Worm (Caenorhabditis elegans) whole organism, L1 larva: Measurements from ENCODE around the gene nfu-1.

Source experiments
- C04F5.9 ChIP-seq: sonication (generic microtip); optimal IDR thresholded peaks from 2 replicates; lab custom pipeline; 2016; ENCODE audit warnings: missing genetic modification characterization, missing compliant biosample characterization
- blmp-1 ChIP-seq: fragments of 150-350 bp; optimal IDR thresholded peaks from 2 replicates; lab custom pipeline; 2014; ENCODE audit warnings: missing biosample characterization, missing genetic modification characterization
- ceh-63 ChIP-seq: fragments of 200-800 bp; sonication (Bioruptor generic); optimal IDR thresholded peaks from 2 replicates; lab custom pipeline; 2018; ENCODE audit warnings: mild to moderate bottlenecking, missing genetic modification characterization, missing compliant biosample characterization
- ceh-90 ChIP-seq: sonication (generic microtip); optimal IDR thresholded peaks from 2 replicates; lab custom pipeline; 2016; ENCODE audit warnings: missing genetic modification characterization, missing compliant biosample characterization
- ces-1 ChIP-seq: fragments of 150-350 bp; optimal IDR thresholded peaks from 2 replicates; lab custom pipeline; 2014; ENCODE audit warnings: missing biosample characterization, missing genetic modification reagents, missing genetic modification characterization
- dpl-1 ChIP-seq, 3 experiments: fragments of 150-350 bp in 2 of 3; sonication (generic microtip) in 1 of 3; optimal IDR thresholded peaks; 2 replicates each; lab custom pipeline; 2014 to 2017; ENCODE audit warnings: missing biosample characterization in 3 of 3, missing genetic modification characterization in 3 of 3, missing genetic modification reagents in 3 of 3
- efl-1 ChIP-seq, 4 experiments: fragments of 150-350 bp; optimal IDR thresholded peaks in 3 of 4; peaks in 1 of 4; 1 replicate in 1 of 4; 2 replicates in 3 of 4; lab custom pipeline; 2014; ENCODE audit warnings: missing biosample characterization in 2 of 4, missing genetic modification characterization in 2 of 4, missing genetic modification reagents in 2 of 4
- egl-27 ChIP-seq, 2 experiments: fragments of 150-350 bp in 1 of 2; sonication (generic microtip); optimal IDR thresholded peaks; 3 replicates each; lab custom pipeline; 2017 to 2018; ENCODE audit warnings: missing biosample characterization in 2 of 2, missing genetic modification characterization in 2 of 2, missing genetic modification reagents in 2 of 2
- elt-2 ChIP-seq: sonication (generic microtip); optimal IDR thresholded peaks from 2 replicates; lab custom pipeline; 2016; ENCODE audit warnings: missing genetic modification characterization, mild to moderate bottlenecking, inconsistent platforms, missing compliant biosample characterization, missing genetic modification reagents
- elt-3 ChIP-seq, 6 experiments: fragments of 150-350 bp in 1 of 6; sonication (generic microtip); optimal IDR thresholded peaks; 2 replicates each; lab custom pipeline; 2017 to 2018; ENCODE audit warnings: missing biosample characterization in 6 of 6, missing genetic modification characterization in 6 of 6, inconsistent platforms in 1 of 6
- fkh-10 ChIP-seq: sonication (generic microtip); optimal IDR thresholded peaks from 2 replicates; lab custom pipeline; 2017; ENCODE audit warnings: missing biosample characterization, missing genetic modification reagents, missing genetic modification characterization
- hpl-2 ChIP-seq: fragments of 150-350 bp; optimal IDR thresholded peaks from 2 replicates; lab custom pipeline; 2014; ENCODE audit warnings: missing biosample characterization, missing genetic modification reagents, missing genetic modification characterization
- jun-1 ChIP-seq: fragments of 150-350 bp; optimal IDR thresholded peaks from 2 replicates; lab custom pipeline; 2014; ENCODE audit warnings: missing biosample characterization, missing genetic modification reagents, missing genetic modification characterization
- lin-14 ChIP-seq: fragments of 200-800 bp; sonication (Bioruptor generic); optimal IDR thresholded peaks from 2 replicates; lab custom pipeline; 2018; ENCODE audit warnings: mild to moderate bottlenecking, missing genetic modification characterization, moderate library complexity, missing compliant biosample characterization
- lin-35 ChIP-seq, 2 experiments: fragments of 150-350 bp; optimal IDR thresholded peaks; 2 replicates each; lab custom pipeline; 2014; ENCODE audit warnings: missing biosample characterization in 2 of 2, missing genetic modification characterization in 2 of 2, missing genetic modification reagents in 2 of 2
- lin-39 ChIP-seq: fragments of 150-350 bp; optimal IDR thresholded peaks from 2 replicates; lab custom pipeline; 2014; ENCODE audit warnings: missing biosample characterization, missing genetic modification reagents, missing genetic modification characterization
- lir-3 ChIP-seq: sonication (generic microtip); optimal IDR thresholded peaks from 2 replicates; lab custom pipeline; 2016; ENCODE audit warnings: mild to moderate bottlenecking, missing genetic modification characterization, moderate library complexity, missing compliant biosample characterization; ENCODE audit not compliant: poor library complexity
- lsy-2 ChIP-seq, 2 experiments: fragments of 150-350 bp; optimal IDR thresholded peaks; 2 replicates each; lab custom pipeline; 2014; ENCODE audit warnings: missing biosample characterization in 2 of 2, missing genetic modification characterization in 2 of 2
- mab-9 ChIP-seq: fragments of 200-800 bp; sonication (Bioruptor generic); IDR thresholded peaks from 2 replicates; pipeline ENCODE4 v1.3.6; 2022; ENCODE audit warnings: missing genetic modification reagents, missing genetic modification characterization, missing compliant biosample characterization
- mdl-1 ChIP-seq, 2 experiments: fragments of 150-350 bp; optimal IDR thresholded peaks; 2 replicates each; lab custom pipeline; 2014 to 2017; ENCODE audit warnings: missing biosample characterization in 2 of 2, missing genetic modification characterization in 2 of 2, inconsistent platforms in 1 of 2
- mep-1 ChIP-seq: fragments of 150-350 bp; optimal IDR thresholded peaks from 2 replicates; lab custom pipeline; 2014; ENCODE audit warnings: missing biosample characterization, missing genetic modification characterization
- nhr-11 ChIP-seq: fragments of 150-350 bp; optimal IDR thresholded peaks from 2 replicates; lab custom pipeline; 2014; ENCODE audit warnings: missing biosample characterization, missing genetic modification characterization
- nhr-12 ChIP-seq: sonication (generic microtip); optimal IDR thresholded peaks from 2 replicates; lab custom pipeline; 2017; ENCODE audit warnings: missing biosample characterization, missing genetic modification characterization
- nhr-19 ChIP-seq: fragments of 200-800 bp; sonication (Bioruptor generic); conservative IDR thresholded peaks from 2 replicates; pipeline ENCODE4 v1.3.6; 2022; ENCODE audit warnings: missing genetic modification characterization, missing compliant biosample characterization
- nhr-20 ChIP-seq: sonication (generic microtip); optimal IDR thresholded peaks from 2 replicates; lab custom pipeline; 2016; ENCODE audit warnings: mild to moderate bottlenecking, missing genetic modification characterization, missing compliant biosample characterization
- nhr-237 ChIP-seq: fragments of 150-350 bp; optimal IDR thresholded peaks from 2 replicates; lab custom pipeline; 2014; ENCODE audit warnings: missing biosample characterization, missing genetic modification characterization
- nhr-28 ChIP-seq: fragments of 150-350 bp; optimal IDR thresholded peaks from 2 replicates; lab custom pipeline; 2014; ENCODE audit warnings: missing biosample characterization, missing genetic modification characterization
- nhr-71 ChIP-seq: sonication (generic microtip); optimal IDR thresholded peaks from 2 replicates; lab custom pipeline; 2016; ENCODE audit warnings: mild to moderate bottlenecking, missing genetic modification characterization, moderate library complexity, missing compliant biosample characterization
- nhr-76 ChIP-seq: sonication (generic microtip); optimal IDR thresholded peaks from 2 replicates; lab custom pipeline; 2017; ENCODE audit warnings: missing biosample characterization, missing genetic modification characterization
- nhr-85 ChIP-seq: sonication (generic microtip); peaks from one replicate; lab custom pipeline; 2016; ENCODE audit warnings: missing genetic modification characterization, inconsistent platforms, missing compliant biosample characterization
- nhr-90 ChIP-seq: sonication (generic microtip); optimal IDR thresholded peaks from 2 replicates; lab custom pipeline; 2016; ENCODE audit warnings: mild to moderate bottlenecking, missing genetic modification characterization, missing compliant biosample characterization; ENCODE audit not compliant: poor library complexity
- pag-3 ChIP-seq: sonication (generic microtip); optimal IDR thresholded peaks from 2 replicates; lab custom pipeline; 2017; ENCODE audit warnings: missing genetic modification characterization, mild to moderate bottlenecking, missing compliant biosample characterization, antibody characterized with exemption, borderline replicate concordance; ENCODE audit not compliant: insufficient read depth
- pqm-1 ChIP-seq: sonication (generic microtip); optimal IDR thresholded peaks from 3 replicates; lab custom pipeline; 2017; ENCODE audit warnings: missing biosample characterization, missing genetic modification characterization
- rnt-1 ChIP-seq: sonication (generic microtip); optimal IDR thresholded peaks from 2 replicates; lab custom pipeline; 2016; ENCODE audit warnings: mild to moderate bottlenecking, missing genetic modification characterization, moderate library complexity, missing compliant biosample characterization
- snu-23 ChIP-seq: sonication (generic microtip); optimal IDR thresholded peaks from 2 replicates; lab custom pipeline; 2016; ENCODE audit warnings: missing genetic modification characterization, missing compliant biosample characterization
- sptf-1 ChIP-seq: fragments of 150-350 bp; optimal IDR thresholded peaks from 2 replicates; lab custom pipeline; 2014; ENCODE audit warnings: missing biosample characterization, missing genetic modification characterization
- sup-37 ChIP-seq: fragments of 200-800 bp; sonication (Bioruptor generic); optimal IDR thresholded peaks from 2 replicates; lab custom pipeline; 2018; ENCODE audit warnings: mild to moderate bottlenecking, missing genetic modification characterization, missing compliant biosample characterization
- tbx-2 ChIP-seq: sonication (generic microtip); optimal IDR thresholded peaks from 2 replicates; lab custom pipeline; 2016; ENCODE audit warnings: missing genetic modification characterization, missing compliant biosample characterization
- tlp-1 ChIP-seq: fragments of 150-350 bp; optimal IDR thresholded peaks from 2 replicates; lab custom pipeline; 2014; ENCODE audit warnings: missing biosample characterization, missing genetic modification characterization
- unc-130 ChIP-seq: fragments of 150-350 bp; optimal IDR thresholded peaks from 2 replicates; lab custom pipeline; 2017; ENCODE audit warnings: missing biosample characterization, missing genetic modification characterization, inconsistent platforms
- zag-1 ChIP-seq: fragments of 150-350 bp; optimal IDR thresholded peaks from 2 replicates; lab custom pipeline; 2014; ENCODE audit warnings: missing biosample characterization, missing genetic modification characterization
- ztf-11 ChIP-seq, 2 experiments: sonication (generic microtip); optimal IDR thresholded peaks; 2 replicates each; lab custom pipeline; 2016 to 2017; ENCODE audit warnings: missing genetic modification characterization in 2 of 2, missing biosample characterization in 1 of 2, missing compliant biosample characterization in 1 of 2
- ztf-4 ChIP-seq: fragments of 150-350 bp; optimal IDR thresholded peaks from 2 replicates; lab custom pipeline; 2014; ENCODE audit warnings: missing biosample characterization, missing genetic modification characterization

Gene nfu-1

DNA sequence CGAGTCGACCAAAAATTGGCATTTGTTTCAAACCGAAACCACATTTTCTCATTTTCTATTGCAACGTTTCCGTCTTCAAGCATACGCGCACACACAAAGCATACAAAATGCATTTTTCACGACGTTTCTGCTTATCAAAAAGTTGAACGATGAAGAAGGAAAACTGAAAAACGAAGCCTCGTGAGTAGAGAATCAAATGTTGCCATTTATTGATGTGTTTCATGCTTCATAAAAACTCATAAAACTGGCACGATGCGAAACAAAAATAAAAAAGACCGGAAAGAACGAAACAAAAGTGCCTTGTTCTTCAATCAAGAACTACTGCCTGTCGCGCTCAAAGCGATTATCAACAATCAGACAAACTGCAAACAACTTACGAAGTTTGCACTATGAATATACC lies 33.2 kb downstream of the nfu-1 start:
- TF ChIP-seq sptf-1 (tag; lab: Kevin White, UChicago) (no peak), elt-2 (peak; percentile 2), unc-130 (tag; lab: Kevin White, UChicago) (no peak), mep-1 (tag; lab: Kevin White, UChicago) (peak; percentile 15), jun-1 (no peak), lin-35 (GFP tag; optimal IDR thresholded peaks at IDR 0.05; lab: Kevin White, UChicago) (peak in 1 of 2 experiments; percentile 21), nhr-237 (tag; lab: Kevin White, UChicago) (no peak)

DNA sequence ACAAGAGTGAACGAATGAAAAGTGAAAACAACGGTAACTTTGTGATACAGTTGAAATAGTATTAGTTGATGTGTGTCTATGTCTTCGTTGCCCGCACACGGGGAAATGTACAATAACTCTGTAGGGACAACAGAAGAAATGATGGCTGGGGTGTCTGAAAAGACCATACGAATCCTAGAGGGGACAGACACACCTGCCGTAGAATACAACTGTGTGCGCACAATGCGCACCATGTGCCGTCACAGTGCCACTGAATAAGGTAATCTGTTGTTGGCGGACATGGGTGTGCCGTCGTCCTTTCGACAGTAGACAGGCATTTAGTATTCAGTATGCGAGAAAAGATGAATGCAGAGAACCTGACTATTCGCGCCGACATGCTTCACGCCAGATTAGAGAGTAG lies 34.0 kb downstream of the nfu-1 start:
- TF ChIP-seq blmp-1 (tag; lab: Kevin White, UChicago) (peak; percentile 61), rnt-1 (peak; percentile 15), snu-23 (GFP tag; lab: Kevin White, UChicago) (peak; percentile 28), nhr-90 (no peak), nhr-85 (tag; lab: Kevin White, UChicago) (peak; percentile 36), lin-14 (GFP tag; lab: Kevin White, UChicago) (peak; percentile 51), nhr-11 (no peak)

- TF ChIP-seq egl-27 (tag; optimal IDR thresholded peaks at IDR 0.05; lab: Kevin White, UChicago), result no peak
- no peak for TF ChIP-seq elt-3 (tag; optimal IDR thresholded peaks at IDR 0.05; lab: Kevin White, UChicago)
- TF ChIP-seq mab-9 (GFP tag; lab: Robert Waterston, UW), result no peak
- TF ChIP-seq lin-39 (tag; lab: Kevin White, UChicago), result no peak
- TF ChIP-seq ztf-11 (tag; optimal IDR thresholded peaks at IDR 0.05; lab: Kevin White, UChicago), result no peak
- no peak for TF ChIP-seq nhr-19
- TF ChIP-seq nhr-71 (tag; lab: Kevin White, UChicago), result peak; percentile 3
- no peak for TF ChIP-seq elt-2
- TF ChIP-seq lin-14 (GFP tag; lab: Kevin White, UChicago), result peak; percentile 58
- TF ChIP-seq rnt-1, result peak; percentile 39
- no peak for TF ChIP-seq pag-3 (tag; lab: Kevin White, UChicago)
- no peak for TF ChIP-seq sup-37
- TF ChIP-seq C04F5.9, result no peak
Observed at ce11 chrIV:10422230-10422629, 35.0 kb downstream of the nfu-1 start.

DNA sequence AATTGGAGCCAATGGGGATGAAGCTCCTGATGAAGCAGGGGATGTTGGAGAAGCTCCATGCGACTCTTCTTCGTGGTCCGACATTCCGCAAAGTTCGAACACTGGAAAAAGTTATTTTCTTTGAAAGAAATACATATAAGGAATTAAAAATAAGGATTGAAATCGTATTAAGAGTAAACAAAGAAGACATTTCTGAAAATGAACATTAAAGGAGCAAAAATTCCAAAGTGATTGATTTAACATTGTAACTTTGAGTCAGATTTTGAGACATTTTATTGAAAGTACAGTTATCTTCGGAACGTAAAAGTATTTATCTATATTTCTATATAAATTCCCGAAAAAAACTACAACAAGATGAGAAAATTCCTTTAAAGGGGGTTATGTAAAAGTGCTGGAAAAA lies 37.3 kb downstream of the nfu-1 start, which contains the start of gene F13B12.1:
Gene F13B12.1 (minus strand): TSS at position 101 of the 400 bp plus-strand sequence.
- TF ChIP-seq nhr-12 (tag; lab: Kevin White, UChicago) (no peak), tlp-1 (tag; lab: Kevin White, UChicago) (no peak), hpl-2 (GFP tag; lab: Kevin White, UChicago) (no peak), ceh-63 (GFP tag; lab: Kevin White, UChicago) (no peak)

ce11 chrIV:10425129-10425528 lies 37.9 kb downstream of the nfu-1 start:
- TF ChIP-seq dpl-1 (GFP tag; optimal IDR thresholded peaks at IDR 0.05; lab: Kevin White, UChicago) (peak in 2 of 3 experiments; percentile 36 to 39), zag-1 (no peak), nhr-28 (tag; lab: Kevin White, UChicago) (no peak), rnt-1 (peak; percentile 49), lin-35 (GFP tag; optimal IDR thresholded peaks at IDR 0.05; lab: Kevin White, UChicago) (peak; percentile 5 to 51), lsy-2 (tag; optimal IDR thresholded peaks at IDR 0.05; lab: Kevin White, UChicago) (peak; percentile 19 to 61), egl-27 (tag; optimal IDR thresholded peaks at IDR 0.05; lab: Kevin White, UChicago) (no peak), mep-1 (tag; lab: Kevin White, UChicago) (peak; percentile 34), mdl-1 (tag; optimal IDR thresholded peaks at IDR 0.05; lab: Kevin White, UChicago) (no peak), snu-23 (GFP tag; lab: Kevin White, UChicago) (peak; percentile 50), ceh-90 (tag; lab: Kevin White, UChicago) (no peak), mab-9 (GFP tag; lab: Robert Waterston, UW) (no peak), tbx-2 (tag; lab: Kevin White, UChicago) (no peak), jun-1 (no peak), nhr-20 (peak; percentile 22), ztf-11 (tag; optimal IDR thresholded peaks at IDR 0.05; lab: Kevin White, UChicago) (peak in 1 of 2 experiments; percentile 24), elt-2 (no peak), efl-1 (optimal IDR thresholded peaks at IDR 0.05; lab: Kevin White, UChicago) (peak; percentile 23 to 44), efl-1 (GFP tag; optimal IDR thresholded peaks at IDR 0.05 in 1 of 2; lab: Kevin White, UChicago) (no peak), ztf-4 (no peak), ces-1 (no peak), nhr-76 (no peak), lin-39 (tag; lab: Kevin White, UChicago) (no peak), lir-3 (tag; lab: Kevin White, UChicago) (no peak), nhr-71 (tag; lab: Kevin White, UChicago) (peak; percentile 24), nhr-85 (tag; lab: Kevin White, UChicago) (no peak), blmp-1 (tag; lab: Kevin White, UChicago) (peak; percentile 7), pqm-1 (tag; lab: Kevin White, UChicago) (no peak), fkh-10 (GFP tag; lab: Kevin White, UChicago) (peak; percentile 25)
